Worm (Caenorhabditis elegans): ENCODE results near the gene F53F4.15.

Gene F53F4.15

DNA sequence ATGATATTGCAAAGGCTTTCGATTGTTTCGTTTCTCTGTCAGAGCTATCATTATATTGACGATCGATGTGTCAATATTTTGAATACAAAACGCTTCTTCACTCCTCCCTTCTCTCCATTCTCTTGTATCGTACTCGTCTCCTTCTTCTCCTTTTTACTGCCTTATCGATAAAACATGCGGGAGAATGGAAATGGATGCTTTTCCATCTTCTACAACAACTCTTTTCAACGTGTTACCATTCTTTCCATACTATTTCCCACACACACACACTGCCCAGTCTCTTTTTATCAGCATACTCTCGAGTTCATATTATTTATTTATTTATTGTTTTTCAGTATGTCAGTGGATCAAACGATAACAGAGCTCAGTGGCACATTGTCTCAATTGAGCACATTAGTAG, 42.1 kb upstream of the F53F4.15 start, which contains the start of gene C50B8.6:
TSS of gene C50B8.6 (plus strand) at position 336 of the 400 bp plus-strand sequence.
- TF ChIP-seq madf-6 (GFP tag; IDR thresholded peaks at IDR 0.05) (no peak), F52B5.7 (tag; optimal IDR thresholded peaks at IDR 0.05) (no peak), let-526 (GFP tag; IDR thresholded peaks at IDR 0.05) (no peak), hlh-26 (GFP tag; conservative IDR thresholded peaks at IDR 0.05) (no peak), nhr-80 (tag; optimal IDR thresholded peaks at IDR 0.05) (peak; percentile 82)

DNA sequence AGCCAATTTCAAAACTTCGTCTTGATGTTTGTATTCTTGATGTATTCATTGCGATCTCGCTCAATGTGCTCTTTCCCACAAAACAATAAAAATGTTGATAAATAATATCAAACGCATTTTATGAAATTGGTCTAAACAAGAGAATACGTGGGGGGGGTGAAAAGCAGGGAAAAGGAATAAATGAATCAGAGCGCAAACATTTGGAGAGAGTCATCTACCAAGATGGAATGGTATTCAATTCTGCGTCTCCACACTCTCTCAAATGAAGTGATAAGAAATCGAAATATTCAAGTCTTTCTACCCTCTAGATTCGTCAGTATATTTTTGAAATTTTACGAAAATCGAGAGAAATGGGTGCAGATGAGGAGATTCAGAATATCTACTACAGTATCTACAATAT, 40.1 kb upstream of the F53F4.15 start, which contains the start of gene C50B8.5:
TSS of gene C50B8.5 (plus strand) at position 273 of the 400 bp plus-strand sequence.
- TF ChIP-seq nfya-1 (tag; optimal IDR thresholded peaks at IDR 0.05; ENCODE audit: borderline replicate concordance, insufficient read depth) (no peak), madf-10 (tag; optimal IDR thresholded peaks at IDR 0.05) (no peak), ztf-25 (GFP tag; IDR thresholded peaks at IDR 0.05) (no peak), nhr-80 (tag; optimal IDR thresholded peaks at IDR 0.05) (peak; percentile 46)

DNA sequence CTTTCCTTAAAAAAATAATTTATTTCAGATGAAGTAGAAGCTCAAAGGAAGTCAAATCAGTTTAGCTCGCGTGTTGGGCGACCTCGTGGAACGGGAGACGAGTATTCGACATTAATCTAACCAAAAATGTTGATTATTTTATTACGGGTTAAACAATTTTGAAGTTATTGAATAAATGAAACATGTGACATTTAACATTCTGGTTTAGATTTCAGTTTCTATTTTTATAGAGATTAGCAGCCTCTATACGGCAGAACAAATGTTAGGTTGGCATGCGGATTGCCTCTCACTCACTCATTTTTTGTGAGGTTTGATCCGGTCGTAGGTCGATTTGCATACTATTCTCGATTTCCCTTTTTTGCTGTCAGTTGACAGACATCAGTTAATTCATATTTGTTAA, 36.3 kb upstream of the F53F4.15 start, which contains the start of gene F53F4.1:
TSS of gene F53F4.1 (plus strand) at position 301 of the 400 bp plus-strand sequence.
- TF ChIP-seq snpc-1.1 (tag; optimal IDR thresholded peaks at IDR 0.05; ENCODE audit: insufficient read depth), result no peak
- no peak for TF ChIP-seq Y53F4B.3 (GFP tag; IDR thresholded peaks at IDR 0.05)
- TF ChIP-seq dpff-1 (tag; optimal IDR thresholded peaks at IDR 0.05), result no peak
- TF ChIP-seq him-1 (tag; optimal IDR thresholded peaks at IDR 0.05), result no peak
- no peak for TF ChIP-seq pha-4 (tag; optimal IDR thresholded peaks at IDR 0.05)
- no peak for TF ChIP-seq madf-6 (GFP tag; IDR thresholded peaks at IDR 0.05)
- TF ChIP-seq F23B12.7 (tag; optimal IDR thresholded peaks at IDR 0.05; ENCODE audit: insufficient read depth), result no peak
- TF ChIP-seq hmg-20 (GFP tag; IDR thresholded peaks at IDR 0.05), result no peak
- TF ChIP-seq F33H1.4 (GFP tag; IDR thresholded peaks at IDR 0.05), result no peak
- no peak for TF ChIP-seq nhr-179 (tag; optimal IDR thresholded peaks at IDR 0.05)
- TF ChIP-seq ceh-27 (GFP tag; optimal IDR thresholded peaks at IDR 0.05), result no peak

DNA sequence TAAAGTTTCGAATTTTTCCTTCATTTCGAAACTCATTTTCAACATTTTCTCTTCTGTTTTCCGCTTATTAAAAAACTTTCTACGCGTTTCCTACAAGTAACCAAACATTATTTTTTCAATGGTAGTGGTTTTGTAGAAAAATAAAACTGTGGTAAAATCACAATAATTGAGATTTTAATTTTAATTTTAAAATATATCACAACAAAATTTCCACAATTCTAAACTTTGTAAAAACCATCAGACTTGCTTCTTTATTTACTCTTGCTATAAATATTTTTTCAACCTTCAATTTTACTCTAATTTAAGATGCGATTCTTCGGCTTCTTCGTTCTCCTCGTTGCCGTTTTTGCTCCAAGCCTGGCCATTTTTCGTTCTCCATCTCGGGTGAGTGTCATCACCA, 32.9 kb upstream of the F53F4.15 start, which contains the start of gene F53F4.17:
TSS of gene F53F4.17 (plus strand) at position 301 of the 400 bp plus-strand sequence.
- TF ChIP-seq sea-2 (GFP tag; IDR thresholded peaks at IDR 0.05) (no peak), lin-35 (GFP tag; optimal IDR thresholded peaks at IDR 0.05) (no peak), tlf-1 (GFP tag; optimal IDR thresholded peaks at IDR 0.05) (no peak), mel-28 (tag; optimal IDR thresholded peaks at IDR 0.05; ENCODE audit: borderline replicate concordance) (no peak), pha-4 (tag; optimal IDR thresholded peaks at IDR 0.05) (no peak)

DNA sequence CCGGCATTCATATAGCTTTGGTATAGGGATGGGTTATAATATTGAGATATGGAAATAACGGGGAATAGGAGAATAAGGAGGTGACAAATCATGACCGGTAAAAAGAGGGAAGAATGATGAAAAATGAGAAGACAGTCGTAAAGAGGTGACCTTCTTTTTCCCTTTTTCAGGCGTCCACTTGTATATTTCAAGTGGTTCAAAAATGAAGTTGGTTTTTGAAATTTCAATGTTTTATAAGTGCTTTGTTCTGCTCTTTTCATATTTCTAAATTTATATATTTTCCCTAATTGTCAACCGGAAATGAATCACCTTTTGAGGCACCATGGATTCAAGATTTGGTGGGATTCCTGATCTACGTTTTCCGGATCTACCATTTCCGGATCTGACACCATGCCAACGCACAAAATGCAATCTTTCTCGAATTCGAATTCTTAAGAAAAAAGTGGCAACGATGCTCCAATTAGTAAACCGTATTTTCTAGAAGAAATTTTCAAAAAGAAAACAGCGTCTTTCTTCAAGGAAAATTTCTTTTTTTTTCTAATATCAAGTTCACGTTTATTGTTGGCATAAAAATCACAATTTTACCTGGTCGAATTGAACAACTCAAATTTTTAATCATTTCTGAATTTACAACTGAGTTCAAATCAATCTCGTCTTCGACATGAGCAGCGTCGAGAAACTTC, 31.1 kb upstream of the F53F4.15 start, which contains the start of the genes F53F4.2 and F53F4.18:
TSS of gene F53F4.2 (minus strand) at position 101 of the 683 bp plus-strand sequence.
TSS of gene F53F4.18 (plus strand) at position 633 of the 683 bp plus-strand sequence.
- no peak for TF ChIP-seq sptf-2 (GFP tag; optimal IDR thresholded peaks at IDR 0.05)
- no peak for TF ChIP-seq ccch-3 (GFP tag; optimal IDR thresholded peaks at IDR 0.05)
- no peak for TF ChIP-seq madf-10 (tag; optimal IDR thresholded peaks at IDR 0.05)
- no peak for TF ChIP-seq let-526 (GFP tag; IDR thresholded peaks at IDR 0.05)
- no peak for TF ChIP-seq B0035.1 (tag; optimal IDR thresholded peaks at IDR 0.05)
- TF ChIP-seq ets-4 (GFP tag; optimal IDR thresholded peaks at IDR 0.05), result no peak
- no peak for TF ChIP-seq hrde-1 (tag; optimal IDR thresholded peaks at IDR 0.05; ENCODE audit: borderline replicate concordance)
- no peak for TF ChIP-seq lin-26 (GFP tag; IDR thresholded peaks at IDR 0.05)
- TF ChIP-seq nhr-80 (tag; optimal IDR thresholded peaks at IDR 0.05), result no peak
- TF ChIP-seq Y79H2A.3 (GFP tag; conservative IDR thresholded peaks at IDR 0.05), result no peak
- no peak for TF ChIP-seq xnd-1 (tag; optimal IDR thresholded peaks at IDR 0.05)
- no peak for TF ChIP-seq attf-6 (GFP tag; IDR thresholded peaks at IDR 0.05)
- no peak for TF ChIP-seq F23B12.7 (tag; optimal IDR thresholded peaks at IDR 0.05; ENCODE audit: insufficient read depth)
- TF ChIP-seq ceh-79 (tag; optimal IDR thresholded peaks at IDR 0.05), result no peak
- TF ChIP-seq ekl-4 (GFP tag; IDR thresholded peaks at IDR 0.05), result no peak
- TF ChIP-seq athp-1 (tag; optimal IDR thresholded peaks at IDR 0.05), result no peak
- TF ChIP-seq nfya-1 (tag; optimal IDR thresholded peaks at IDR 0.05; ENCODE audit: borderline replicate concordance, insufficient read depth), result no peak
